Worm (Caenorhabditis elegans) whole organism, mixed stage, embryonic: Measurements from ENCODE around the gene rpl-6.

Experiments
- ces-1 ChIP-seq: fragments of 150-350 bp; optimal IDR thresholded peaks from 2 replicates; lab custom pipeline; 2014; ENCODE audit warnings: missing biosample characterization, missing genetic modification reagents, missing genetic modification characterization
- flh-1 ChIP-seq: fragments of 200-800 bp; sonication (Bioruptor generic); optimal IDR thresholded peaks from 2 replicates; lab custom pipeline; 2018; ENCODE audit warnings: mild to moderate bottlenecking, missing genetic modification characterization, moderate library complexity, missing compliant biosample characterization
- mls-2 ChIP-seq: sonication (generic microtip); optimal IDR thresholded peaks from 2 replicates; lab custom pipeline; 2016; ENCODE audit warnings: mild to moderate bottlenecking, missing genetic modification characterization, moderate library complexity, missing compliant biosample characterization
- nhr-12 ChIP-seq: fragments of 150-350 bp; optimal IDR thresholded peaks from 2 replicates; lab custom pipeline; 2014; ENCODE audit warnings: missing biosample characterization, missing genetic modification characterization
- nhr-237 ChIP-seq: fragments of 150-350 bp; optimal IDR thresholded peaks from 2 replicates; lab custom pipeline; 2014; ENCODE audit warnings: missing biosample characterization, missing genetic modification characterization

- TF ChIP-seq flh-1 (GFP tag; lab: Kevin White, UChicago) (no peak), mls-2 (no peak), nhr-12 (no peak), nhr-237 (tag; lab: Kevin White, UChicago) (no peak), ces-1 (no peak)
These were observed 47.2 kb upstream of the rpl-6 start, which contains the start of gene rnp-7 for ce11 chrIII:7161055-7161454.
